Worm (Caenorhabditis elegans) whole organism, L4/young adult: ENCODE measurements around the gene agt-2.

Source experiments
- W03F9.2 ChIP-seq: fragments of 150-350 bp; optimal IDR thresholded peaks from 2 replicates; lab custom pipeline; 2014; ENCODE audit warnings: missing biosample characterization, missing genetic modification characterization
- dao-5 ChIP-seq: sonication (generic microtip); optimal IDR thresholded peaks from 2 replicates; lab custom pipeline; 2016; ENCODE audit warnings: missing genotype, missing genetic modification characterization, moderate library complexity, missing compliant biosample characterization
- him-1 ChIP-seq: sonication (generic microtip); optimal IDR thresholded peaks from 2 replicates; lab custom pipeline; 2016; ENCODE audit warnings: missing genotype, missing genetic modification reagents, missing genetic modification characterization, missing compliant biosample characterization

- TF ChIP-seq him-1 (tag; lab: Kevin White, UChicago) = no peak
- TF ChIP-seq W03F9.2 (tag; lab: Kevin White, UChicago) = no peak
- TF ChIP-seq dao-5 (tag; lab: Kevin White, UChicago) = no peak
These were observed 1.3 kb upstream of the agt-2 start, which contains the start of gene algn-2 for ce11 chrII:5374967-5375366.
